Worm (Caenorhabditis elegans) whole organism, late embryonic: ENCODE results near the gene F19C7.8.

Source experiments
- C08G9.2 ChIP-seq: sonication (generic microtip); optimal IDR thresholded peaks from 2 replicates; lab custom pipeline; 2016; ENCODE audit warnings: mild to moderate bottlenecking, missing genetic modification characterization, moderate library complexity, missing compliant biosample characterization
- C38D4.7 ChIP-seq: fragments of 200-800 bp; sonication (Bioruptor generic); optimal IDR thresholded peaks from 2 replicates; lab custom pipeline; 2018; ENCODE audit warnings: mild to moderate bottlenecking, missing genetic modification characterization, moderate library complexity, missing compliant biosample characterization
- K02D7.2 ChIP-seq: sonication (generic microtip); optimal IDR thresholded peaks from 2 replicates; lab custom pipeline; 2017; ENCODE audit warnings: mild to moderate bottlenecking, missing genetic modification characterization, missing compliant biosample characterization
- T23F11.4 ChIP-seq: fragments of 200-800 bp; sonication (Bioruptor generic); optimal IDR thresholded peaks from 2 replicates; lab custom pipeline; 2018; ENCODE audit warnings: mild to moderate bottlenecking, missing genetic modification characterization, missing compliant biosample characterization
- Y22D7AL.16 ChIP-seq: sonication (generic microtip); optimal IDR thresholded peaks from 2 replicates; lab custom pipeline; 2016; ENCODE audit warnings: missing genetic modification characterization, missing compliant biosample characterization
- ama-1 ChIP-seq: fragments of 150-350 bp; optimal IDR thresholded peaks from 2 replicates; lab custom pipeline; 2014
- ceh-14 ChIP-seq: sonication (generic microtip); optimal IDR thresholded peaks from 2 replicates; lab custom pipeline; 2016; ENCODE audit warnings: missing genotype, missing genetic modification characterization, missing compliant biosample characterization
- ceh-18 ChIP-seq: sonication (generic microtip); optimal IDR thresholded peaks from 2 replicates; lab custom pipeline; 2016; ENCODE audit warnings: missing genetic modification characterization, missing compliant biosample characterization
- ceh-22 ChIP-seq: sonication (generic microtip); optimal IDR thresholded peaks from 2 replicates; lab custom pipeline; 2017; ENCODE audit warnings: missing biosample characterization, missing genetic modification characterization
- ceh-24 ChIP-seq: sonication (generic microtip); optimal IDR thresholded peaks from 2 replicates; lab custom pipeline; 2016; ENCODE audit warnings: mild to moderate bottlenecking, missing genetic modification characterization, missing compliant biosample characterization
- ceh-31 ChIP-seq: sonication (generic microtip); optimal IDR thresholded peaks from 2 replicates; lab custom pipeline; 2016; ENCODE audit warnings: missing genetic modification characterization, missing compliant biosample characterization
- ceh-34 ChIP-seq: sonication (generic microtip); optimal IDR thresholded peaks from 2 replicates; lab custom pipeline; 2016; ENCODE audit warnings: mild to moderate bottlenecking, missing genetic modification characterization, missing compliant biosample characterization
- ceh-45 ChIP-seq: fragments of 200-800 bp; sonication (Bioruptor generic); IDR thresholded peaks from 2 replicates; pipeline ENCODE4 v1.3.6; 2022; ENCODE audit warnings: missing genetic modification reagents, missing genetic modification characterization, missing compliant biosample characterization
- ceh-48 ChIP-seq: sonication (generic microtip); optimal IDR thresholded peaks from 2 replicates; lab custom pipeline; 2016; ENCODE audit warnings: missing genetic modification characterization, inconsistent platforms, missing compliant biosample characterization
- ceh-9 ChIP-seq: sonication (generic microtip); optimal IDR thresholded peaks from 2 replicates; lab custom pipeline; 2016; ENCODE audit warnings: mild to moderate bottlenecking, missing genetic modification characterization, inconsistent platforms, missing compliant biosample characterization
- dmd-4 ChIP-seq: sonication (generic microtip); optimal IDR thresholded peaks from 2 replicates; lab custom pipeline; 2016; ENCODE audit warnings: borderline replicate concordance, missing genetic modification characterization, missing compliant biosample characterization
- dve-1 ChIP-seq: sonication (generic microtip); optimal IDR thresholded peaks from 2 replicates; lab custom pipeline; 2017; ENCODE audit warnings: antibody characterized with exemption, mild to moderate bottlenecking, missing genetic modification characterization, missing compliant biosample characterization
- elt-2 ChIP-seq: sonication (generic microtip); optimal IDR thresholded peaks from 2 replicates; lab custom pipeline; 2016; ENCODE audit warnings: missing genetic modification reagents, missing genetic modification characterization, missing compliant biosample characterization
- fax-1 ChIP-seq: sonication (generic microtip); optimal IDR thresholded peaks from 2 replicates; lab custom pipeline; 2016; ENCODE audit warnings: missing genotype, missing genetic modification characterization, missing compliant biosample characterization
- gmeb-2 ChIP-seq: sonication (generic microtip); optimal IDR thresholded peaks from 2 replicates; lab custom pipeline; 2016; ENCODE audit warnings: missing genetic modification characterization, inconsistent platforms, missing compliant biosample characterization
- hlh-30 ChIP-seq: sonication (generic microtip); optimal IDR thresholded peaks from 2 replicates; lab custom pipeline; 2017; ENCODE audit warnings: antibody characterized with exemption, missing genetic modification characterization, missing compliant biosample characterization; ENCODE audit not compliant: insufficient read depth
- hlh-6 ChIP-seq: sonication (generic microtip); optimal IDR thresholded peaks from 2 replicates; lab custom pipeline; 2016; ENCODE audit warnings: missing genotype, missing genetic modification characterization, missing compliant biosample characterization
- lin-11 ChIP-seq: fragments of 200-800 bp; sonication (Bioruptor generic); optimal IDR thresholded peaks from 2 replicates; lab custom pipeline; 2018; ENCODE audit warnings: mild to moderate bottlenecking, missing genetic modification characterization, missing compliant biosample characterization
- madf-2 ChIP-seq: sonication (generic microtip); optimal IDR thresholded peaks from 2 replicates; lab custom pipeline; 2017; ENCODE audit warnings: missing genetic modification characterization, missing compliant biosample characterization
- mec-3 ChIP-seq: sonication (generic microtip); optimal IDR thresholded peaks from 2 replicates; lab custom pipeline; 2016; ENCODE audit warnings: borderline replicate concordance, missing genetic modification characterization, missing compliant biosample characterization
- nfya-1 ChIP-seq: sonication (generic microtip); optimal IDR thresholded peaks from 2 replicates; lab custom pipeline; 2017; ENCODE audit warnings: missing genetic modification characterization, mild to moderate bottlenecking, missing compliant biosample characterization, antibody characterized with exemption, moderate library complexity
- nhr-232 ChIP-seq: sonication (generic microtip); optimal IDR thresholded peaks from 2 replicates; lab custom pipeline; 2016; ENCODE audit warnings: missing genetic modification characterization, missing compliant biosample characterization
- npax-4 ChIP-seq: sonication (generic microtip); optimal IDR thresholded peaks from 2 replicates; lab custom pipeline; 2016; ENCODE audit warnings: missing genetic modification characterization, missing compliant biosample characterization
- pax-1 ChIP-seq: fragments of 150-350 bp; optimal IDR thresholded peaks from 2 replicates; lab custom pipeline; 2014; ENCODE audit warnings: missing biosample characterization, missing genetic modification characterization
- pha-2 ChIP-seq: sonication (generic microtip); optimal IDR thresholded peaks from 2 replicates; lab custom pipeline; 2017; ENCODE audit warnings: mild to moderate bottlenecking, missing genetic modification characterization, missing compliant biosample characterization
- pqm-1 ChIP-seq: sonication (generic microtip); optimal IDR thresholded peaks from 2 replicates; lab custom pipeline; 2016; ENCODE audit warnings: missing genetic modification characterization, missing compliant biosample characterization
- ref-2 ChIP-seq: sonication (generic microtip); optimal IDR thresholded peaks from 2 replicates; lab custom pipeline; 2016; ENCODE audit warnings: missing genetic modification characterization, missing compliant biosample characterization
- sox-2 ChIP-seq: fragments of 200-800 bp; sonication (Bioruptor generic); IDR thresholded peaks from 2 replicates; pipeline ENCODE4 v1.3.6; 2022; ENCODE audit warnings: missing genetic modification reagents, missing genetic modification characterization, missing compliant biosample characterization
- syd-9 ChIP-seq: sonication (generic microtip); optimal IDR thresholded peaks from 2 replicates; lab custom pipeline; 2016; ENCODE audit warnings: mild to moderate bottlenecking, missing genetic modification characterization, moderate library complexity, missing compliant biosample characterization
- tbx-2 ChIP-seq: sonication (generic microtip); optimal IDR thresholded peaks from 2 replicates; lab custom pipeline; 2016; ENCODE audit warnings: missing genetic modification characterization, missing compliant biosample characterization
- tbx-7 ChIP-seq: sonication (generic microtip); optimal IDR thresholded peaks from 2 replicates; lab custom pipeline; 2016; ENCODE audit warnings: missing genotype, missing genetic modification characterization, missing compliant biosample characterization
- ttx-3 ChIP-seq: sonication (generic microtip); optimal IDR thresholded peaks from 2 replicates; lab custom pipeline; 2016; ENCODE audit warnings: missing genetic modification reagents, missing genetic modification characterization, missing compliant biosample characterization
- unc-42 ChIP-seq: sonication (generic microtip); optimal IDR thresholded peaks from 2 replicates; lab custom pipeline; 2016; ENCODE audit warnings: missing genotype, missing genetic modification characterization, missing compliant biosample characterization
- unc-55 ChIP-seq: sonication (generic microtip); optimal IDR thresholded peaks from 2 replicates; lab custom pipeline; 2017; ENCODE audit warnings: missing biosample characterization, missing genetic modification reagents, missing genetic modification characterization
- unc-86 ChIP-seq: sonication (generic microtip); optimal IDR thresholded peaks from 2 replicates; lab custom pipeline; 2016; ENCODE audit warnings: missing genetic modification characterization, missing compliant biosample characterization
- zip-5 ChIP-seq: sonication (generic microtip); optimal IDR thresholded peaks from 2 replicates; lab custom pipeline; 2016; ENCODE audit warnings: missing genetic modification characterization, missing compliant biosample characterization
- ztf-16 ChIP-seq: sonication (generic microtip); optimal IDR thresholded peaks from 2 replicates; lab custom pipeline; 2017; ENCODE audit warnings: missing genetic modification characterization, missing compliant biosample characterization

The F19C7.8 gene

DNA sequence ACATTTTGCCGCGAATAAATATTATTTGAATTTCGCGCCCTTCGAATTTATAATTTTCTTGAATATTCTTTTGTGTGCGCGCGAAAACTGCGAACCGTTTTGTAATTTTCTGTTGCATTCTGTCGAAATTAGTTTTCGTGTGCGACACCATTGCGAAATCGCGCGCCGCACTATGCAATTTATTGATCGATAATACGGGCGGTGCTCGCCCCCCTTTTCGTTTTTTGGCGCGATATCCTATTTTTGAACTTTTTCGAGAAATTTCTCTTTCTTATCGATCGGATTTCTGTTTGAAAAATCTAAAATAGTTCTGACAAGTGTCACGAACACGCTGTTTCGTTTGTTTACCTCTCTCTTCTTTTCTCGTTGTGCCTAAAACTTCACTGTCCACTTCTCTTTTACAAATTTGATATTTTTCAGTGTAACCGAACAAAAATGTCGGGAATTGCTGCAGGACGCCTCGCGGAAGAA is 12.8 kb upstream of the F19C7.8 start, which contains the start of gene ubc-9:
Gene ubc-9 (plus strand): TSS at position 421 of the 471 bp plus-strand sequence.
- TF ChIP-seq lin-11: no peak
- peak; percentile 36 for TF ChIP-seq madf-2 (tag; lab: Kevin White, UChicago)
- peak; percentile 35 for TF ChIP-seq ceh-14 (tag; lab: Kevin White, UChicago)
- TF ChIP-seq ceh-18: peak; percentile 30
- peak; percentile 96 for TF ChIP-seq ceh-48 (tag; lab: Kevin White, UChicago)
- TF ChIP-seq nfya-1: peak; percentile 42
- TF ChIP-seq ztf-16 (tag; lab: Kevin White, UChicago): no peak
- TF ChIP-seq ceh-34 (tag; lab: Kevin White, UChicago): peak; percentile 22
- TF ChIP-seq tbx-2: peak; percentile 32
- peak; percentile 36 for TF ChIP-seq unc-42 (tag; lab: Kevin White, UChicago)
- peak; percentile 45 for TF ChIP-seq ref-2 (tag; lab: Kevin White, UChicago)
- peak; percentile 27 for TF ChIP-seq C08G9.2 (tag; lab: Kevin White, UChicago)
- no peak for TF ChIP-seq sox-2
- TF ChIP-seq ceh-45 (GFP tag; lab: Robert Waterston, UW): no peak
- peak; percentile 15 for TF ChIP-seq ttx-3 (tag; lab: Kevin White, UChicago)
- TF ChIP-seq elt-2 (tag; lab: Kevin White, UChicago): peak; percentile 64
- no peak for TF ChIP-seq K02D7.2 (tag; lab: Kevin White, UChicago)
- TF ChIP-seq ceh-31 (tag; lab: Kevin White, UChicago): peak; percentile 60

- no peak for TF ChIP-seq Y22D7AL.16 (tag; lab: Kevin White, UChicago)
- no peak for TF ChIP-seq npax-4
- no peak for TF ChIP-seq ceh-9 (tag; lab: Kevin White, UChicago)
- TF ChIP-seq pax-1 (tag; lab: Kevin White, UChicago): no peak
Measured at ce11 chrIV:4649460-4649859, 11.6 kb upstream of the F19C7.8 start, which contains the start of gene F29B9.7. TSS of gene F29B9.7 (plus strand) at chrIV:4649760.

DNA sequence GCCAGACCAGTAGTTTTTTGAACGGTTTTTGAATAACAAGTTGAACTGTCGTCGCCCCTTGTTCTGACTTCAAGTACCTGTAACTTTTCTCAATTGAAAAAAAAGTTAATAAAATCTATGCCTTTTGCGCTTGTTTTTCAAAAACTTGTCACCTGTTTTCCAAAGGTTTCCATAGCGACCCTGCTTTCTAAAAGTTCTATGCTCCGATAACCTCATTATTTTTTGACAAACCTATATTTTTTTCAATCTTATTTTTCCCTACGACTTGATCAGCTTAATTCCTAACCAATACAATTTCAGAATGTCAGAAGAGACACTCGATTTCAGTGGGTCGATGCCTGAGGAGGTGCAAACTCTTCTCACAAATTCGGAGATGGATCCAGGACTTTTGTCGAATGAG is 9.5 kb upstream of the F19C7.8 start, which contains the start of gene F29B9.8:
Gene F29B9.8 (plus strand): TSS at position 301 of the 400 bp plus-strand sequence.
- no peak for TF ChIP-seq ceh-18
- no peak for TF ChIP-seq pha-2 (tag; lab: Kevin White, UChicago)
- no peak for TF ChIP-seq pqm-1
- no peak for TF ChIP-seq ceh-31 (tag; lab: Kevin White, UChicago)
- TF ChIP-seq dve-1: no peak
- no peak for TF ChIP-seq tbx-7
- TF ChIP-seq nhr-232 (tag; lab: Kevin White, UChicago): no peak
- no peak for TF ChIP-seq fax-1
- TF ChIP-seq dmd-4 (tag; lab: Kevin White, UChicago): no peak
- no peak for TF ChIP-seq unc-42 (tag; lab: Kevin White, UChicago)
- TF ChIP-seq pax-1 (tag; lab: Kevin White, UChicago): no peak
- TF ChIP-seq ceh-22 (tag; lab: Kevin White, UChicago): no peak
- TF ChIP-seq K02D7.2 (tag; lab: Kevin White, UChicago): no peak
- TF ChIP-seq ttx-3 (tag; lab: Kevin White, UChicago): no peak
- no peak for TF ChIP-seq nfya-1
- no peak for TF ChIP-seq syd-9 (tag; lab: Kevin White, UChicago)
- no peak for TF ChIP-seq mec-3 (tag; lab: Kevin White, UChicago)
- TF ChIP-seq hlh-30: no peak
- no peak for TF ChIP-seq hlh-6 (tag; lab: Kevin White, UChicago)
- TF ChIP-seq npax-4: no peak

DNA sequence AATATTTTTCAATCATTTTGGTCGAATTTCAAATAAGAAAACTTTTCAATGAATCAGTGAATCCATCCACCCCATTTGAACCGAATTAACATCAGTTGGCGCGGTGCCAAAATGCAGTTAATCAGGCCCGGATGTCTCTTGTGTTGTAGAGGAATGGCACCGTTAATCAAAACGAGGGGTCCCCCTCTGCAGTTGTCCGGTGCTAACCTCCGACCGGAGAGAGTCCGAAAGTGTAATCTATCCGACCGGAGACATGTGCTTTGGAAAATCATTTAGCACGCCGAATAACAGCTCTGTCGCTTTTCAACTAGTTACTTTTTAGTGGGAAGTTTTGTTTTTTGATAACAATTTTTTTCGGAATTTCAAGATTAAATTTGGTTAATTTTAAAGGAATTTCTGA is 7.3 kb upstream of the F19C7.8 start:
- TF ChIP-seq T23F11.4 (no peak), zip-5 (tag; lab: Kevin White, UChicago) (no peak), unc-55 (GFP tag; lab: Kevin White, UChicago) (no peak), ceh-24 (tag; lab: Kevin White, UChicago) (no peak), ama-1 (lab: Kevin White, UChicago) (no peak), C38D4.7 (no peak), gmeb-2 (tag; lab: Kevin White, UChicago) (no peak), nfya-1 (no peak), ttx-3 (tag; lab: Kevin White, UChicago) (no peak), unc-86 (tag; lab: Kevin White, UChicago) (no peak)
- TF ChIP-seq, all 69 proteins: peak for 0
